Worm (Caenorhabditis elegans) whole organism, early embryonic: ENCODE measurements around the gene M7.7.

Source experiments
- aly-1 ChIP-seq: sonication (generic microtip); optimal IDR thresholded peaks from 2 replicates; lab custom pipeline; 2016; ENCODE audit warnings: missing genetic modification characterization, missing compliant biosample characterization
- ama-1 ChIP-seq: fragments of 150-350 bp; optimal IDR thresholded peaks from 2 replicates; lab custom pipeline; 2014
- ceh-36 ChIP-seq: sonication (generic microtip); optimal IDR thresholded peaks from 2 replicates; lab custom pipeline; 2016; ENCODE audit warnings: missing genetic modification characterization, inconsistent platforms, missing compliant biosample characterization
- ets-7 ChIP-seq: sonication (generic microtip); optimal IDR thresholded peaks from 2 replicates; lab custom pipeline; 2016; ENCODE audit warnings: missing genotype, missing genetic modification characterization, missing compliant biosample characterization
- flt-1 ChIP-seq: fragments of 200-800 bp; sonication (Bioruptor generic); IDR thresholded peaks from 2 replicates; pipeline ENCODE4 v1.3.6; 2022; ENCODE audit warnings: missing genetic modification characterization, missing compliant biosample characterization
- hmbx-1 ChIP-seq: sonication (generic microtip); optimal IDR thresholded peaks from 2 replicates; lab custom pipeline; 2016; ENCODE audit warnings: mild to moderate bottlenecking, missing genetic modification characterization, missing compliant biosample characterization
- hmg-4 ChIP-seq: fragments of 200-800 bp; sonication (Bioruptor generic); optimal IDR thresholded peaks from 2 replicates; lab custom pipeline; 2018; ENCODE audit warnings: mild to moderate bottlenecking, missing genetic modification characterization, missing compliant biosample characterization
- sea-1 ChIP-seq: fragments of 200-800 bp; sonication (Bioruptor generic); conservative IDR thresholded peaks from 2 replicates; pipeline ENCODE4 v1.3.6; 2022; ENCODE audit warnings: missing genetic modification characterization, missing compliant biosample characterization
- tbx-11 ChIP-seq: fragments of 200-800 bp; sonication (Bioruptor generic); IDR thresholded peaks from 2 replicates; pipeline ENCODE4 v1.3.6; 2022; ENCODE audit warnings: missing genetic modification characterization, missing compliant biosample characterization
- tbx-37 ChIP-seq: fragments of 200-800 bp; sonication (Bioruptor generic); conservative IDR thresholded peaks from 2 replicates; pipeline ENCODE4 v1.3.6; 2022; ENCODE audit warnings: missing genetic modification reagents, missing genetic modification characterization, missing compliant biosample characterization

- TF ChIP-seq ama-1 (lab: Kevin White, UChicago) (no peak), tbx-37 (GFP tag; lab: Robert Waterston, UW) (no peak), ets-7 (tag; lab: Kevin White, UChicago) (no peak), ceh-36 (tag; lab: Kevin White, UChicago) (no peak), hmbx-1 (tag; lab: Kevin White, UChicago) (no peak), aly-1 (no peak), flt-1 (no peak), sea-1 (no peak), hmg-4 (GFP tag; lab: Kevin White, UChicago) (no peak), tbx-11 (GFP tag; lab: Robert Waterston, UW) (no peak)
Measured at ce11 chrIV:11094052-11094451, 4.4 kb downstream of the M7.7 start.
